Fruit fly (Drosophila melanogaster): ENCODE measurements around the gene CG6674.

Gene CG6674

dm6 chr3L:9972007-9972856 is at the start of gene CG6674, which contains the start of the genes CG42455 and vnc:
Gene CG6674 (minus strand): TSS chr3L:9972054.
Gene CG42455 (plus strand): TSS chr3L:9972312.
Gene vnc (plus strand): TSS chr3L:9972312.
- TF ChIP-seq h (GFP tag; optimal IDR thresholded peaks at IDR 0.05) (peak; percentile 41), sv (GFP tag; optimal IDR thresholded peaks at IDR 0.05) (peak; percentile 4), Jra (GFP tag; optimal IDR thresholded peaks at IDR 0.05) (peak; percentile 1), lola (GFP tag; optimal IDR thresholded peaks at IDR 0.05) (no peak), sage (GFP tag; optimal IDR thresholded peaks at IDR 0.05) (no peak), Hr78 (GFP tag; optimal IDR thresholded peaks at IDR 0.05) (no peak), Sp1 (GFP tag; optimal IDR thresholded peaks at IDR 0.05) (no peak), br (GFP tag; optimal IDR thresholded peaks at IDR 0.05) (no peak), dsf (GFP tag; optimal IDR thresholded peaks at IDR 0.05; ENCODE audit: borderline replicate concordance) (peak; percentile 18), CG9705 (GFP tag; optimal IDR thresholded peaks at IDR 0.05) (peak; percentile 9), Hr83 (GFP tag; optimal IDR thresholded peaks at IDR 0.05; ENCODE audit: poor library complexity, severe bottlenecking) (peak; percentile 42), CG32264 (GFP tag; optimal IDR thresholded peaks at IDR 0.05) (no peak), dmrt93B (GFP tag; optimal IDR thresholded peaks at IDR 0.05) (peak; percentile 9), Abd-B (GFP tag; optimal IDR thresholded peaks at IDR 0.05) (no peak), Vsx2 (GFP tag; optimal IDR thresholded peaks at IDR 0.05; ENCODE audit: partially characterized antibody) (no peak), fru (GFP tag; optimal IDR thresholded peaks at IDR 0.05) (peak; percentile 42), N (GFP tag; optimal IDR thresholded peaks at IDR 0.05) (no peak), Rel (GFP tag; optimal IDR thresholded peaks at IDR 0.05) (no peak), Rel (tag; optimal IDR thresholded peaks at IDR 0.05) (peak; percentile 38), dl (GFP tag; optimal IDR thresholded peaks at IDR 0.05; ENCODE audit: insufficient read depth in 1 of 2, partially characterized antibody in 2 of 2) (no peak), Mio (GFP tag; optimal IDR thresholded peaks at IDR 0.05) (no peak), HLH106 (tag; optimal IDR thresholded peaks at IDR 0.05) (peak; percentile 28), jim (GFP tag; optimal IDR thresholded peaks at IDR 0.05) (no peak), OdsH (GFP tag; optimal IDR thresholded peaks at IDR 0.05) (peak; percentile 35), psq (GFP tag; optimal IDR thresholded peaks at IDR 0.05) (peak; percentile 21), Hnf4 (GFP tag; optimal IDR thresholded peaks at IDR 0.05) (peak; percentile 50), Dfd (GFP tag; optimal IDR thresholded peaks at IDR 0.05) (no peak), rgr (GFP tag; optimal IDR thresholded peaks at IDR 0.05) (peak; percentile 49), pan (optimal IDR thresholded peaks at IDR 0.05) (no peak), usp (GFP tag; optimal IDR thresholded peaks at IDR 0.05) (no peak), Dif (GFP tag; optimal IDR thresholded peaks at IDR 0.05; ENCODE audit: partially characterized antibody) (no peak), brk (GFP tag; optimal IDR thresholded peaks at IDR 0.05) (peak; percentile 19), foxo (GFP tag; optimal IDR thresholded peaks at IDR 0.05) (peak in 1 of 2 experiments; percentile 48), woc (GFP tag; optimal IDR thresholded peaks at IDR 0.05) (no peak), tai (GFP tag; optimal IDR thresholded peaks at IDR 0.05) (peak; percentile 34), GATAd (GFP tag; optimal IDR thresholded peaks at IDR 0.05) (no peak), CrebA (GFP tag; optimal IDR thresholded peaks at IDR 0.05; ENCODE audit: borderline replicate concordance) (no peak), Myc (optimal IDR thresholded peaks at IDR 0.05) (peak; percentile 43), ey (GFP tag; optimal IDR thresholded peaks at IDR 0.05) (peak; percentile 11)

dm6 chr3L:9974172-9974896 is 2.5 kb upstream of the CG6674 start, which contains the start of gene dpr6:
Gene dpr6 (plus strand): TSS chr3L:9974651.
- TF ChIP-seq dsf (GFP tag; optimal IDR thresholded peaks at IDR 0.05; ENCODE audit: borderline replicate concordance) (no peak), Rel (GFP tag; optimal IDR thresholded peaks at IDR 0.05) (no peak), Rel (tag; optimal IDR thresholded peaks at IDR 0.05) (peak; percentile 49), HLH106 (tag; optimal IDR thresholded peaks at IDR 0.05) (no peak), dl (GFP tag; optimal IDR thresholded peaks at IDR 0.05; ENCODE audit: insufficient read depth in 1 of 2, partially characterized antibody in 2 of 2) (no peak)

Data from whole organism, wandering third instar larva.